Worm (Caenorhabditis elegans): Measurements from ENCODE around the gene his-62.

Gene his-62

ce11 chrIV:7465857-7466256 lies 20.5 kb upstream of the his-62 start, which contains the start of gene F13B6.3:
Gene F13B6.3 (minus strand): TSS chrIV:7465957.
- TF ChIP-seq elt-2 (tag; optimal IDR thresholded peaks at IDR 0.05) (no peak), mep-1 (tag; optimal IDR thresholded peaks at IDR 0.05) (no peak), snu-23 (GFP tag; optimal IDR thresholded peaks at IDR 0.05) (no peak), xbp-1 (tag; optimal IDR thresholded peaks at IDR 0.05) (no peak), lin-39 (tag; optimal IDR thresholded peaks at IDR 0.05) (no peak), F16B12.6 (tag; optimal IDR thresholded peaks at IDR 0.05) (no peak), mab-9 (GFP tag; IDR thresholded peaks at IDR 0.05) (no peak), pqm-1 (tag; optimal IDR thresholded peaks at IDR 0.05) (no peak), nhr-11 (tag; optimal IDR thresholded peaks at IDR 0.05) (no peak), lin-14 (GFP tag; optimal IDR thresholded peaks at IDR 0.05) (no peak)

ce11 chrIV:7467170-7467569 lies 19.2 kb upstream of the his-62 start:
- TF ChIP-seq jun-1 (tag; optimal IDR thresholded peaks at IDR 0.05), result peak; percentile 55
- no peak for TF ChIP-seq efl-1 (optimal IDR thresholded peaks at IDR 0.05)
- peak in 1 of 2 experiments; percentile 33 for TF ChIP-seq efl-1 (GFP tag; optimal IDR thresholded peaks at IDR 0.05 in 1 of 2)
- TF ChIP-seq elt-2 (tag; optimal IDR thresholded peaks at IDR 0.05), result peak; percentile 46
- no peak for TF ChIP-seq snpc-4 (tag; optimal IDR thresholded peaks at IDR 0.05)
- TF ChIP-seq ceh-8 (GFP tag; optimal IDR thresholded peaks at IDR 0.05), result no peak

- TF ChIP-seq grh-1 (GFP tag; IDR thresholded peaks at IDR 0.05) (no peak), C04F5.9 (tag; optimal IDR thresholded peaks at IDR 0.05) (no peak), nhr-77 (tag; optimal IDR thresholded peaks at IDR 0.05) (no peak), alr-1 (tag; optimal IDR thresholded peaks at IDR 0.05; ENCODE audit: borderline replicate concordance) (no peak)
Observed at ce11 chrIV:7468638-7469037, 17.7 kb upstream of the his-62 start.

ce11 chrIV:7469782-7470413 lies 16.4 kb upstream of the his-62 start, which contains the start of gene F55G1.7:
Gene F55G1.7 (minus strand): TSS chrIV:7469832.
- TF ChIP-seq dsc-1 (tag; optimal IDR thresholded peaks at IDR 0.05), result no peak
- TF ChIP-seq lin-35 (GFP tag; optimal IDR thresholded peaks at IDR 0.05), result peak in 1 of 2 experiments; percentile 35
- peak; percentile 45 for TF ChIP-seq lin-14 (GFP tag; optimal IDR thresholded peaks at IDR 0.05)
- peak; percentile 54 for TF ChIP-seq nhr-85 (tag)
- peak in 5 of 6 experiments; percentile 13 to 90 (median 29) for TF ChIP-seq elt-3 (tag; optimal IDR thresholded peaks at IDR 0.05)
- TF ChIP-seq nhr-84 (tag; optimal IDR thresholded peaks at IDR 0.05), result no peak
- TF ChIP-seq nhr-20 (tag; optimal IDR thresholded peaks at IDR 0.05), result peak; percentile 66
- TF ChIP-seq irx-1 (tag; optimal IDR thresholded peaks at IDR 0.05), result no peak
- peak; percentile 55 for TF ChIP-seq blmp-1 (tag; optimal IDR thresholded peaks at IDR 0.05)
- TF ChIP-seq tbx-2 (tag; optimal IDR thresholded peaks at IDR 0.05), result peak; percentile 56
- no peak for TF ChIP-seq unc-30 (tag; optimal IDR thresholded peaks at IDR 0.05)
- no peak for TF ChIP-seq efl-1 (optimal IDR thresholded peaks at IDR 0.05)
- TF ChIP-seq efl-1 (GFP tag; optimal IDR thresholded peaks at IDR 0.05 in 1 of 2), result peak in 1 of 2 experiments; percentile 20
- TF ChIP-seq fkh-8 (tag; optimal IDR thresholded peaks at IDR 0.05), result no peak

ce11 chrIV:7473159-7473649 lies 13.1 kb upstream of the his-62 start, which contains the start of the genes plk-3 and F55G1.6:
Gene plk-3 (minus strand): TSS chrIV:7473209.
Gene F55G1.6 (plus strand): TSS chrIV:7473517.
- TF ChIP-seq irx-1 (tag; optimal IDR thresholded peaks at IDR 0.05) (no peak), alr-1 (tag; optimal IDR thresholded peaks at IDR 0.05; ENCODE audit: borderline replicate concordance) (no peak), mdl-1 (tag; optimal IDR thresholded peaks at IDR 0.05) (no peak), zip-4 (GFP tag; optimal IDR thresholded peaks at IDR 0.05) (no peak), mab-9 (GFP tag; IDR thresholded peaks at IDR 0.05) (no peak)

- TF ChIP-seq egl-13 (tag; optimal IDR thresholded peaks at IDR 0.05) (no peak), efl-1 (optimal IDR thresholded peaks at IDR 0.05) (no peak), efl-1 (GFP tag; optimal IDR thresholded peaks at IDR 0.05 in 1 of 2) (peak in 1 of 2 experiments; percentile 62)
Observed at ce11 chrIV:7474826-7475225, 11.5 kb upstream of the his-62 start, which contains the start of gene slc-25A18.2. Gene slc-25A18.2 (plus strand): TSS chrIV:7475041.
